Fruit fly (Drosophila melanogaster) whole organism, pupa: Measurements from ENCODE around the gene Ccz1.

Experiments used
- CG10348 ChIP-seq: fragments of 200-800 bp; sonication (Bioruptor generic); IDR thresholded peaks from 2 replicates; pipeline ENCODE4 v1.3.6; 2022; ENCODE audit warnings: missing biosample characterization, missing genetic modification characterization
- CG12605 ChIP-seq: fragments of 200-800 bp; sonication (Bioruptor generic); IDR thresholded peaks from 2 replicates; pipeline ENCODE4 v1.3.6; 2022; ENCODE audit warnings: missing biosample characterization, missing genetic modification characterization
- CG13204 ChIP-seq: fragments of 200-800 bp; sonication (Bioruptor generic); optimal IDR thresholded peaks from 2 replicates; lab custom pipeline; 2018; ENCODE audit warnings: missing biosample characterization, mild to moderate bottlenecking, missing genetic modification characterization, moderate library complexity
- CG14655 ChIP-seq: fragments of 200-800 bp; sonication (Bioruptor generic); optimal IDR thresholded peaks from 3 replicates; lab custom pipeline; 2017; ENCODE audit warnings: mild to moderate bottlenecking, missing biosample characterization, missing genetic modification reagents, missing genetic modification characterization
- CG15710 ChIP-seq: fragments of 200-800 bp; sonication (Bioruptor generic); optimal IDR thresholded peaks from 2 replicates; lab custom pipeline; 2018; ENCODE audit warnings: missing biosample characterization, mild to moderate bottlenecking, missing genetic modification characterization, moderate library complexity
- CG17806 ChIP-seq: fragments of 200-800 bp; sonication (Bioruptor generic); optimal IDR thresholded peaks from 2 replicates; lab custom pipeline; 2018; ENCODE audit warnings: missing biosample characterization, mild to moderate bottlenecking, missing genetic modification characterization, moderate library complexity
- CG32121 ChIP-seq: fragments of 200-800 bp; sonication (Bioruptor generic); IDR thresholded peaks from 2 replicates; pipeline ENCODE4 v1.3.6; 2022; ENCODE audit warnings: missing biosample characterization, missing genetic modification characterization
- CG34367 ChIP-seq: fragments of 200-800 bp; sonication (Bioruptor generic); optimal IDR thresholded peaks from 2 replicates; lab custom pipeline; 2018; ENCODE audit warnings: missing biosample characterization, mild to moderate bottlenecking, missing genetic modification characterization
- CG4496 ChIP-seq: fragments of 200-800 bp; sonication (Bioruptor generic); IDR thresholded peaks from 3 replicates; pipeline ENCODE4 v1.3.6; 2022; ENCODE audit warnings: missing biosample characterization, missing genetic modification characterization
- CG8159 ChIP-seq: fragments of 200-800 bp; sonication (Bioruptor generic); optimal IDR thresholded peaks from 3 replicates; lab custom pipeline; 2018; ENCODE audit warnings: missing biosample characterization, mild to moderate bottlenecking, missing genetic modification characterization, moderate library complexity
- CG8301 ChIP-seq: fragments of 200-800 bp; sonication (Bioruptor generic); optimal IDR thresholded peaks from 2 replicates; lab custom pipeline; 2018; ENCODE audit warnings: missing biosample characterization, mild to moderate bottlenecking, missing genetic modification characterization
- CG9948 ChIP-seq: fragments of 200-800 bp; sonication (Bioruptor generic); optimal IDR thresholded peaks from 2 replicates; lab custom pipeline; 2018; ENCODE audit warnings: missing biosample characterization, mild to moderate bottlenecking, missing genetic modification characterization, moderate library complexity
- D1 ChIP-seq: fragments of 200-800 bp; sonication (Bioruptor generic); optimal IDR thresholded peaks from 2 replicates; lab custom pipeline; 2018; ENCODE audit warnings: missing biosample characterization, mild to moderate bottlenecking, missing genetic modification characterization, moderate library complexity
- EcR ChIP-seq: fragments of 200-800 bp; sonication (Bioruptor generic); optimal IDR thresholded peaks from 3 replicates; lab custom pipeline; 2019; ENCODE audit warnings: missing biosample characterization, missing genetic modification characterization, mild to moderate bottlenecking, moderate library complexity, missing genetic modification reagents
- Ets98B ChIP-seq: fragments of 200-800 bp; sonication (Bioruptor generic); IDR thresholded peaks from 2 replicates; pipeline ENCODE4 v1.3.6; 2022; ENCODE audit warnings: missing biosample characterization, missing genetic modification characterization
- Pif1A ChIP-seq: fragments of 200-800 bp; sonication (Bioruptor generic); optimal IDR thresholded peaks from 3 replicates; lab custom pipeline; 2016; ENCODE audit warnings: missing biosample characterization, missing genetic modification characterization
- Pif1B ChIP-seq: fragments of 200-800 bp; sonication (Bioruptor generic); optimal IDR thresholded peaks from 3 replicates; lab custom pipeline; 2016; ENCODE audit warnings: missing biosample characterization, missing genetic modification characterization
- Snoo ChIP-seq: fragments of 200-800 bp; sonication (Bioruptor generic); optimal IDR thresholded peaks from 3 replicates; lab custom pipeline; 2017; ENCODE audit warnings: missing biosample characterization, mild to moderate bottlenecking, missing genetic modification characterization, inconsistent platforms
- fd96Ca ChIP-seq: fragments of 200-800 bp; sonication (Bioruptor generic); IDR thresholded peaks from 3 replicates; pipeline ENCODE4 v1.3.6; 2022; ENCODE audit warnings: missing biosample characterization, missing genetic modification characterization
- gl ChIP-seq: fragments of 200-800 bp; sonication (Bioruptor generic); optimal IDR thresholded peaks from 2 replicates; lab custom pipeline; 2018; ENCODE audit warnings: missing biosample characterization, mild to moderate bottlenecking, missing genetic modification characterization
- rn ChIP-seq: fragments of 200-800 bp; sonication (Bioruptor generic); IDR thresholded peaks from 2 replicates; pipeline ENCODE4 v1.3.6; 2022; ENCODE audit warnings: missing biosample characterization, missing genetic modification characterization

Ccz1 gene

dm6 chr3L:3928943-3929785, 30.2 kb upstream of the Ccz1 start:
- TF ChIP-seq CG4496 = no peak
- TF ChIP-seq CG34367 (tag; lab: Kevin White, UChicago) = no peak
- TF ChIP-seq Ets98B (GFP tag; lab: Robert Waterston, UW) = no peak
- TF ChIP-seq CG8301 (tag; lab: Kevin White, UChicago) = no peak
- no peak for TF ChIP-seq fd96Ca
- no peak for TF ChIP-seq CG15710 (tag; lab: Kevin White, UChicago)
- TF ChIP-seq Pif1A = no peak
- TF ChIP-seq rn (GFP tag; lab: Robert Waterston, UW) = no peak
- no peak for TF ChIP-seq Pif1B
- TF ChIP-seq gl (tag; lab: Kevin White, UChicago) = no peak
- TF ChIP-seq CG9948 (tag; lab: Kevin White, UChicago) = no peak
- TF ChIP-seq D1 (tag; lab: Kevin White, UChicago) = no peak
- no peak for TF ChIP-seq CG32121 (GFP tag; lab: Robert Waterston, UW)
- TF ChIP-seq CG17806 = no peak
- no peak for TF ChIP-seq CG8159
- no peak for TF ChIP-seq CG14655 (GFP tag; lab: Kevin White, UChicago)
- TF ChIP-seq CG12605 (GFP tag; lab: Robert Waterston, UW) = no peak
- TF ChIP-seq CG13204 (GFP tag; lab: Kevin White, UChicago) = no peak
- TF ChIP-seq Snoo (tag; lab: Kevin White, UChicago) = no peak
- TF ChIP-seq EcR (GFP tag; lab: Kevin White, UChicago) = no peak
- TF ChIP-seq, all 21 proteins: peak for 0

dm6 chr3L:3928205-3928942, 29.4 kb upstream of the Ccz1 start:
- TF ChIP-seq CG8159 = peak; percentile 75
- TF ChIP-seq Pif1A = peak; percentile 73
- TF ChIP-seq rn (GFP tag; lab: Robert Waterston, UW) = no peak
- peak; percentile 29 for TF ChIP-seq CG8301 (tag; lab: Kevin White, UChicago)
- peak; percentile 72 for TF ChIP-seq Pif1B
- peak; percentile 75 for TF ChIP-seq fd96Ca
- peak; percentile 50 for TF ChIP-seq CG17806
- TF ChIP-seq gl (tag; lab: Kevin White, UChicago) = no peak
- peak; percentile 43; the same call in 1 of the 2 replicates for TF ChIP-seq CG10348 (GFP tag; lab: Robert Waterston, UW)
- TF ChIP-seq CG15710 (tag; lab: Kevin White, UChicago) = peak; percentile 77
- peak; percentile 82 for TF ChIP-seq CG12605 (GFP tag; lab: Robert Waterston, UW)
- peak; percentile 54 for TF ChIP-seq CG34367 (tag; lab: Kevin White, UChicago)
- TF ChIP-seq EcR (GFP tag; lab: Kevin White, UChicago) = no peak
- peak; percentile 82 for TF ChIP-seq Snoo (tag; lab: Kevin White, UChicago)
- no peak for TF ChIP-seq CG9948 (tag; lab: Kevin White, UChicago)
- TF ChIP-seq CG4496 = peak; percentile 69
- TF ChIP-seq D1 (tag; lab: Kevin White, UChicago) = no peak
- peak; percentile 74 for TF ChIP-seq Ets98B (GFP tag; lab: Robert Waterston, UW)
- TF ChIP-seq CG32121 (GFP tag; lab: Robert Waterston, UW) = peak; percentile 30; the same call in 1 of the 2 replicates
- TF ChIP-seq CG13204 (GFP tag; lab: Kevin White, UChicago) = no peak
- peak; percentile 55 for TF ChIP-seq CG14655 (GFP tag; lab: Kevin White, UChicago)

dm6 chr3L:3927462-3927861, 28.5 kb upstream of the Ccz1 start:
- no peak for TF ChIP-seq fd96Ca
- TF ChIP-seq CG8159 = no peak
- no peak for TF ChIP-seq Ets98B (GFP tag; lab: Robert Waterston, UW)
- no peak for TF ChIP-seq Pif1B
- TF ChIP-seq CG34367 (tag; lab: Kevin White, UChicago) = no peak
- no peak for TF ChIP-seq CG10348 (GFP tag; lab: Robert Waterston, UW)
- no peak for TF ChIP-seq CG9948 (tag; lab: Kevin White, UChicago)
- TF ChIP-seq CG13204 (GFP tag; lab: Kevin White, UChicago) = no peak
- no peak for TF ChIP-seq Pif1A
- no peak for TF ChIP-seq CG4496

dm6 chr3L:3926191-3926765, 27.3 kb upstream of the Ccz1 start:
- TF ChIP-seq CG17806 (no peak), CG8159 (no peak), CG32121 (GFP tag; lab: Robert Waterston, UW) (no peak), fd96Ca (no peak), Ets98B (GFP tag; lab: Robert Waterston, UW) (no peak), CG14655 (GFP tag; lab: Kevin White, UChicago) (no peak), CG13204 (GFP tag; lab: Kevin White, UChicago) (no peak), CG8301 (tag; lab: Kevin White, UChicago) (no peak), gl (tag; lab: Kevin White, UChicago) (no peak), CG10348 (GFP tag; lab: Robert Waterston, UW) (no peak), CG4496 (no peak), Snoo (tag; lab: Kevin White, UChicago) (no peak), Pif1B (no peak), CG34367 (tag; lab: Kevin White, UChicago) (no peak)

- TF ChIP-seq CG8301 (tag; lab: Kevin White, UChicago) = no peak
- TF ChIP-seq CG8159 = no peak
- TF ChIP-seq CG17806 = no peak
- TF ChIP-seq D1 (tag; lab: Kevin White, UChicago) = no peak
- no peak for TF ChIP-seq CG34367 (tag; lab: Kevin White, UChicago)
- TF ChIP-seq rn (GFP tag; lab: Robert Waterston, UW) = no peak
- TF ChIP-seq CG15710 (tag; lab: Kevin White, UChicago) = no peak
- no peak for TF ChIP-seq CG9948 (tag; lab: Kevin White, UChicago)
- no peak for TF ChIP-seq fd96Ca
- no peak; the same call in 1 of the 2 replicates for TF ChIP-seq Ets98B (GFP tag; lab: Robert Waterston, UW)
Observed at dm6 chr3L:3925487-3925886, 26.5 kb upstream of the Ccz1 start.
